Worm (Caenorhabditis elegans): ENCODE results near the gene M03E7.2.

M03E7.2 gene

ce11 chrV:5582860-5583259, 34.5 kb upstream of the M03E7.2 start:
- TF ChIP-seq lin-26 (GFP tag; IDR thresholded peaks at IDR 0.05) (peak; percentile 63; the same call in 1 of the 2 replicates), attf-3 (GFP tag; conservative IDR thresholded peaks at IDR 0.05) (no peak), egl-18 (GFP tag; IDR thresholded peaks at IDR 0.05) (no peak), madf-8 (GFP tag; conservative IDR thresholded peaks at IDR 0.05) (no peak), hrde-1 (tag; optimal IDR thresholded peaks at IDR 0.05; ENCODE audit: borderline replicate concordance) (no peak), attf-6 (GFP tag; IDR thresholded peaks at IDR 0.05) (peak; percentile 44; the same call in 1 of the 2 replicates), ekl-4 (GFP tag; IDR thresholded peaks at IDR 0.05) (no peak), lin-54 (GFP tag; optimal IDR thresholded peaks at IDR 0.05) (peak; percentile 22), cebp-1 (GFP tag; IDR thresholded peaks at IDR 0.05) (no peak), cebp-1 (tag; optimal IDR thresholded peaks at IDR 0.05) (peak; percentile 19), lsl-1 (GFP tag; optimal IDR thresholded peaks at IDR 0.05) (peak; percentile 16), madf-6 (GFP tag; IDR thresholded peaks at IDR 0.05) (peak; percentile 56), madf-3 (GFP tag; IDR thresholded peaks at IDR 0.05) (0 out of 2 replicates have a peak, but pooled peaks have one; percentile 73), hmg-1.2 (GFP tag; IDR thresholded peaks at IDR 0.05) (0 out of 2 replicates have a peak, but pooled peaks have one; percentile 13), akir-1 (GFP tag; optimal IDR thresholded peaks at IDR 0.05) (no peak), tbp1 (GFP tag; optimal IDR thresholded peaks at IDR 0.05) (peak; percentile 2), F23B12.7 (tag; optimal IDR thresholded peaks at IDR 0.05; ENCODE audit: insufficient read depth) (no peak), ceh-58 (GFP tag; IDR thresholded peaks at IDR 0.05) (0 out of 2 replicates have a peak, but pooled peaks have one; percentile 82), die-1 (tag; optimal IDR thresholded peaks at IDR 0.05) (no peak), F52B5.7 (tag; optimal IDR thresholded peaks at IDR 0.05) (peak; percentile 26), athp-1 (tag; optimal IDR thresholded peaks at IDR 0.05) (peak; percentile 8), pbrm-1 (GFP tag; IDR thresholded peaks at IDR 0.05) (peak; percentile 70), mcd-1 (GFP tag; IDR thresholded peaks at IDR 0.05) (no peak), tlf-1 (GFP tag; optimal IDR thresholded peaks at IDR 0.05) (peak; percentile 18), B0336.3 (GFP tag; IDR thresholded peaks at IDR 0.05) (peak; percentile 75)

ce11 chrV:5584293-5584776, 33.1 kb upstream of the M03E7.2 start, which contains the start of gene pas-6:
Gene pas-6, minus strand, starts transcription at chrV:5584343.
- TF ChIP-seq bed-1 (GFP tag; IDR thresholded peaks at IDR 0.05): no peak
- TF ChIP-seq lsl-1 (GFP tag; optimal IDR thresholded peaks at IDR 0.05): peak; percentile 93
- no peak for TF ChIP-seq F57C9.4 (tag; optimal IDR thresholded peaks at IDR 0.05)
- no peak for TF ChIP-seq snpc-4 (GFP tag; optimal IDR thresholded peaks at IDR 0.05)
- TF ChIP-seq snpc-4 (tag; optimal IDR thresholded peaks at IDR 0.05): peak in 3 of 4 experiments; percentile 6 to 54 (median 31)
- no peak for TF ChIP-seq tlf-1 (GFP tag; optimal IDR thresholded peaks at IDR 0.05)
- TF ChIP-seq dox-1 (GFP tag; IDR thresholded peaks at IDR 0.05): 0 out of 2 replicates have a peak, but pooled peaks have one; percentile 5
- TF ChIP-seq tbx-9 (tag; optimal IDR thresholded peaks at IDR 0.05; ENCODE audit: borderline replicate concordance): no peak
- TF ChIP-seq F37B4.10 (GFP tag; IDR thresholded peaks at IDR 0.05): no peak
- peak; percentile 81 for TF ChIP-seq dpl-1 (GFP tag; optimal IDR thresholded peaks at IDR 0.05)
- peak; percentile 45 for TF ChIP-seq snpc-3.4 (tag; optimal IDR thresholded peaks at IDR 0.05)
- TF ChIP-seq mcd-1 (GFP tag; IDR thresholded peaks at IDR 0.05): peak; percentile 8; the same call in 1 of the 2 replicates
- no peak for TF ChIP-seq aptf-2 (GFP tag; conservative IDR thresholded peaks at IDR 0.05)
- no peak for TF ChIP-seq F57A8.1 (GFP tag; optimal IDR thresholded peaks at IDR 0.05)
- no peak for TF ChIP-seq hmg-20 (GFP tag; IDR thresholded peaks at IDR 0.05)
- no peak for TF ChIP-seq lag-1 (GFP tag; IDR thresholded peaks at IDR 0.05)
- TF ChIP-seq hmg-1.2 (GFP tag; IDR thresholded peaks at IDR 0.05): peak; percentile 31; the same call in 1 of the 2 replicates
- TF ChIP-seq cebp-1 (GFP tag; IDR thresholded peaks at IDR 0.05): no peak
- TF ChIP-seq cebp-1 (tag; optimal IDR thresholded peaks at IDR 0.05): peak; percentile 25
- TF ChIP-seq lsy-27 (tag; optimal IDR thresholded peaks at IDR 0.05; ENCODE audit: borderline replicate concordance, insufficient read depth): no peak
- TF ChIP-seq F10E7.11 (tag; optimal IDR thresholded peaks at IDR 0.05): no peak
- peak; percentile 97 for TF ChIP-seq madf-6 (GFP tag; IDR thresholded peaks at IDR 0.05)
- TF ChIP-seq F33H1.4 (GFP tag; IDR thresholded peaks at IDR 0.05): peak; percentile 69
- TF ChIP-seq efl-1 (GFP tag; optimal IDR thresholded peaks at IDR 0.05): peak; percentile 97
- no peak for TF ChIP-seq athp-1 (tag; optimal IDR thresholded peaks at IDR 0.05)
- no peak for TF ChIP-seq attf-6 (GFP tag; IDR thresholded peaks at IDR 0.05)
- no peak for TF ChIP-seq let-526 (GFP tag; IDR thresholded peaks at IDR 0.05)
- peak; percentile 75 for TF ChIP-seq D2030.7 (GFP tag; IDR thresholded peaks at IDR 0.05)
- TF ChIP-seq sea-2 (GFP tag; IDR thresholded peaks at IDR 0.05): no peak
- TF ChIP-seq lin-54 (GFP tag; optimal IDR thresholded peaks at IDR 0.05): peak; percentile 33
- no peak for TF ChIP-seq ZK185.1 (tag; optimal IDR thresholded peaks at IDR 0.05; ENCODE audit: poor library complexity, severe bottlenecking)

Data from whole organism, young adult.